ENCODE assay signal across 2 fruit fly cellular contexts in the genomic region with DNA sequence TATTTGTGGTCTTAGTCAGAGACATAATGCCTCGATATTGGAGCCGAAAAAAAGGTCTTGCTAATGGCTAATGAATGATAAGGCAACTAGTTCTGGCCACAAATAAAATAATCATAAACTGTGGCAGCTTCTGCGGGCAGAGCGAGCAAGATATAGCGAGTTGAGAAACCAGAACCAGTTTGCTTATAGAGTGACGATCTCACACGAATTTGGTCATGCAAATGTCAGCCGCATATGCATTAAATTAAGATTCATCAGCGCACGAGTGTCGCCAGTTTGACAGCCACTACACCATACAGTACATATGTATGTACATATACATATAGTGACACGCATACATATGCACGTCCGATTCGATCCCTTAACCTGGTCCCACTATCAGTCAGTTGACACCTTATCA.
TF ChIP-seq lines count a peak whose summit lies in the region.

No protein-coding gene starts in this region.

- no peak for TF ChIP-seq CTCF in whole organism, embryonic (GFP tag; optimal IDR thresholded peaks at IDR 0.05; lab: Kevin White, UChicago)

TF ChIP-seq in whole organism, adult, 20 proteins besides CTCF, POLR2A, EP300 and RAD21:
- TF ChIP-seq toe (GFP tag; optimal IDR thresholded peaks at IDR 0.05; lab: Kevin White, UChicago): no peak
- peak; percentile 13 for TF ChIP-seq tj (GFP tag; optimal IDR thresholded peaks at IDR 0.05; lab: Kevin White, UChicago)
- no peak for TF ChIP-seq CG7101 (tag; optimal IDR thresholded peaks at IDR 0.05; lab: Kevin White, UChicago)
- no peak for TF ChIP-seq Mnt (GFP tag; optimal IDR thresholded peaks at IDR 0.05; lab: Kevin White, UChicago)
- TF ChIP-seq Crg-1 (GFP tag; optimal IDR thresholded peaks at IDR 0.05; lab: Kevin White, UChicago): no peak
- no peak for TF ChIP-seq Clk (GFP tag; optimal IDR thresholded peaks at IDR 0.05; lab: Kevin White, UChicago)
- TF ChIP-seq kay (GFP tag; lab: Kevin White, UChicago; ENCODE audit: borderline replicate concordance): peak; percentile 28
TF ChIP-seq in whole organism, adult: peak in this region for 2.

TF ChIP-seq in whole organism, embryonic, 481 proteins besides CTCF, POLR2A, EP300 and RAD21:
- peak; percentile 67; the same call in 1 of the 2 replicates for TF ChIP-seq vvl (GFP tag; IDR thresholded peaks at IDR 0.05; lab: Robert Waterston, UW)
- TF ChIP-seq Hr78 (GFP tag; optimal IDR thresholded peaks at IDR 0.05; lab: Kevin White, UChicago): peak in 1 of 2 experiments; percentile 27
- peak; percentile 88; the same call in 1 of the 4 replicates for TF ChIP-seq chinmo (GFP tag; IDR thresholded peaks at IDR 0.05; lab: Robert Waterston, UW; ENCODE audit: partially characterized antibody)
- peak; percentile 85 for TF ChIP-seq CG6654 (GFP tag; optimal IDR thresholded peaks at IDR 0.05; lab: Kevin White, UChicago)
- TF ChIP-seq cg (GFP tag; optimal IDR thresholded peaks at IDR 0.05; lab: Kevin White, UChicago): peak; percentile 48
- TF ChIP-seq CG3065 (GFP tag; optimal IDR thresholded peaks at IDR 0.05; lab: Kevin White, UChicago): no peak
- peak; percentile 66 for TF ChIP-seq abd-A (tag; optimal IDR thresholded peaks at IDR 0.05; lab: Kevin White, UChicago)
- peak; percentile 48 for TF ChIP-seq Med (GFP tag; lab: Kevin White, UChicago)
- TF ChIP-seq mirr (GFP tag; optimal IDR thresholded peaks at IDR 0.05; lab: Kevin White, UChicago): peak; percentile 23
- peak; percentile 45 for TF ChIP-seq sd (tag; optimal IDR thresholded peaks at IDR 0.05; lab: Kevin White, UChicago)
- TF ChIP-seq CG2712 (tag; optimal IDR thresholded peaks at IDR 0.05; lab: Kevin White, UChicago): no peak
- no peak for TF ChIP-seq sisA (GFP tag; IDR thresholded peaks at IDR 0.05; lab: Robert Waterston, UW)
- no peak for TF ChIP-seq CG15011 (GFP tag; optimal IDR thresholded peaks at IDR 0.05; lab: Kevin White, UChicago)
